Worm (Caenorhabditis elegans): ENCODE measurements around the gene fut-6.

- TF ChIP-seq snpc-4 (tag; optimal IDR thresholded peaks at IDR 0.05) (no peak), bed-3 (GFP tag; optimal IDR thresholded peaks at IDR 0.05) (no peak), unc-39 (tag; optimal IDR thresholded peaks at IDR 0.05) (no peak), lsy-2 (tag; optimal IDR thresholded peaks at IDR 0.05) (peak; percentile 3), elt-3 (tag; optimal IDR thresholded peaks at IDR 0.05) (no peak)
Measured at ce11 chrII:4672584-4673110, 16.9 kb upstream of the fut-6 start, which contains the start of the genes clec-140 and hmg-11.

Data from whole organism, mixed stage, embryonic.